Fruit fly (Drosophila melanogaster): ENCODE data around the gene CG42346.

- TF ChIP-seq usp (GFP tag; optimal IDR thresholded peaks at IDR 0.05), result no peak
- TF ChIP-seq pan (optimal IDR thresholded peaks at IDR 0.05), result no peak
Observed at dm6 chrX:22832099-22832498, at the start of gene CG42346.
